Worm (Caenorhabditis elegans) whole organism, late embryonic: ENCODE results near the gene T22F3.8.
A peak's percentile ranks its signal among the peaks of the same experiment; 100 is the strongest.

ENCODE experiments used
- C38D4.7 ChIP-seq: fragments of 200-800 bp; sonication (Bioruptor generic); optimal IDR thresholded peaks from 2 replicates; lab custom pipeline; 2018; ENCODE audit warnings: mild to moderate bottlenecking, missing genetic modification characterization, moderate library complexity, missing compliant biosample characterization
- T23F11.4 ChIP-seq: fragments of 200-800 bp; sonication (Bioruptor generic); optimal IDR thresholded peaks from 2 replicates; lab custom pipeline; 2018; ENCODE audit warnings: mild to moderate bottlenecking, missing genetic modification characterization, missing compliant biosample characterization
- ahr-1 ChIP-seq: sonication (generic microtip); optimal IDR thresholded peaks from 2 replicates; lab custom pipeline; 2016; ENCODE audit warnings: missing genetic modification characterization, missing compliant biosample characterization
- ama-1 ChIP-seq: fragments of 150-350 bp; optimal IDR thresholded peaks from 2 replicates; lab custom pipeline; 2014
- ceh-2 ChIP-seq: sonication (generic microtip); optimal IDR thresholded peaks from 2 replicates; lab custom pipeline; 2016; ENCODE audit warnings: missing genotype, missing genetic modification characterization, missing compliant biosample characterization
- ceh-22 ChIP-seq: sonication (generic microtip); optimal IDR thresholded peaks from 2 replicates; lab custom pipeline; 2017; ENCODE audit warnings: missing biosample characterization, missing genetic modification characterization
- ceh-31 ChIP-seq: sonication (generic microtip); optimal IDR thresholded peaks from 2 replicates; lab custom pipeline; 2016; ENCODE audit warnings: missing genetic modification characterization, missing compliant biosample characterization
- che-1 ChIP-seq: sonication (generic microtip); optimal IDR thresholded peaks from 2 replicates; lab custom pipeline; 2016; ENCODE audit warnings: mild to moderate bottlenecking, missing genetic modification characterization, missing compliant biosample characterization
- dmd-4 ChIP-seq: sonication (generic microtip); optimal IDR thresholded peaks from 2 replicates; lab custom pipeline; 2016; ENCODE audit warnings: borderline replicate concordance, missing genetic modification characterization, missing compliant biosample characterization
- dve-1 ChIP-seq: sonication (generic microtip); optimal IDR thresholded peaks from 2 replicates; lab custom pipeline; 2017; ENCODE audit warnings: antibody characterized with exemption, mild to moderate bottlenecking, missing genetic modification characterization, missing compliant biosample characterization
- elt-2 ChIP-seq: sonication (generic microtip); optimal IDR thresholded peaks from 2 replicates; lab custom pipeline; 2016; ENCODE audit warnings: missing genetic modification reagents, missing genetic modification characterization, missing compliant biosample characterization
- ets-4 ChIP-seq: sonication (generic microtip); optimal IDR thresholded peaks from 2 replicates; lab custom pipeline; 2016; ENCODE audit warnings: missing genetic modification characterization, missing compliant biosample characterization
- eyg-1 ChIP-seq: sonication (generic microtip); optimal IDR thresholded peaks from 2 replicates; lab custom pipeline; 2016; ENCODE audit warnings: missing genotype, missing genetic modification characterization, missing compliant biosample characterization
- fax-1 ChIP-seq: sonication (generic microtip); optimal IDR thresholded peaks from 2 replicates; lab custom pipeline; 2016; ENCODE audit warnings: missing genotype, missing genetic modification characterization, missing compliant biosample characterization
- hlh-8 ChIP-seq: sonication (generic microtip); optimal IDR thresholded peaks from 2 replicates; lab custom pipeline; 2016; ENCODE audit warnings: missing genotype, missing genetic modification characterization, missing compliant biosample characterization
- lim-6 ChIP-seq: sonication (generic microtip); optimal IDR thresholded peaks from 2 replicates; lab custom pipeline; 2016; ENCODE audit warnings: missing genetic modification characterization, missing compliant biosample characterization
- lin-11 ChIP-seq: fragments of 200-800 bp; sonication (Bioruptor generic); optimal IDR thresholded peaks from 2 replicates; lab custom pipeline; 2018; ENCODE audit warnings: mild to moderate bottlenecking, missing genetic modification characterization, missing compliant biosample characterization
- mec-3 ChIP-seq: sonication (generic microtip); optimal IDR thresholded peaks from 2 replicates; lab custom pipeline; 2016; ENCODE audit warnings: borderline replicate concordance, missing genetic modification characterization, missing compliant biosample characterization
- nfya-1 ChIP-seq: sonication (generic microtip); optimal IDR thresholded peaks from 2 replicates; lab custom pipeline; 2017; ENCODE audit warnings: missing genetic modification characterization, mild to moderate bottlenecking, missing compliant biosample characterization, antibody characterized with exemption, moderate library complexity
- nhr-11 ChIP-seq: fragments of 150-350 bp; optimal IDR thresholded peaks from 2 replicates; lab custom pipeline; 2014; ENCODE audit warnings: missing biosample characterization, missing genetic modification characterization
- odd-2 ChIP-seq: sonication (generic microtip); optimal IDR thresholded peaks from 2 replicates; lab custom pipeline; 2017; ENCODE audit warnings: antibody characterized with exemption, mild to moderate bottlenecking, missing genetic modification characterization, missing compliant biosample characterization
- pha-4 ChIP-seq: fragments of 150-350 bp; optimal IDR thresholded peaks from 2 replicates; lab custom pipeline; 2018; ENCODE audit warnings: missing biosample characterization, missing genetic modification reagents, missing genetic modification characterization
- ref-2 ChIP-seq: sonication (generic microtip); optimal IDR thresholded peaks from 2 replicates; lab custom pipeline; 2016; ENCODE audit warnings: missing genetic modification characterization, missing compliant biosample characterization
- sdc-2 ChIP-seq: sonication (generic microtip); optimal IDR thresholded peaks from 2 replicates; lab custom pipeline; 2016; ENCODE audit warnings: missing genotype, missing genetic modification characterization, missing compliant biosample characterization
- sox-4 ChIP-seq: sonication (generic microtip); optimal IDR thresholded peaks from 2 replicates; lab custom pipeline; 2017; ENCODE audit warnings: mild to moderate bottlenecking, missing genetic modification characterization, inconsistent platforms, missing compliant biosample characterization
- syd-9 ChIP-seq: sonication (generic microtip); optimal IDR thresholded peaks from 2 replicates; lab custom pipeline; 2016; ENCODE audit warnings: mild to moderate bottlenecking, missing genetic modification characterization, moderate library complexity, missing compliant biosample characterization
- tbx-2 ChIP-seq: sonication (generic microtip); optimal IDR thresholded peaks from 2 replicates; lab custom pipeline; 2016; ENCODE audit warnings: missing genetic modification characterization, missing compliant biosample characterization
- ttx-3 ChIP-seq: sonication (generic microtip); optimal IDR thresholded peaks from 2 replicates; lab custom pipeline; 2016; ENCODE audit warnings: missing genetic modification reagents, missing genetic modification characterization, missing compliant biosample characterization

T22F3.8 gene

DNA sequence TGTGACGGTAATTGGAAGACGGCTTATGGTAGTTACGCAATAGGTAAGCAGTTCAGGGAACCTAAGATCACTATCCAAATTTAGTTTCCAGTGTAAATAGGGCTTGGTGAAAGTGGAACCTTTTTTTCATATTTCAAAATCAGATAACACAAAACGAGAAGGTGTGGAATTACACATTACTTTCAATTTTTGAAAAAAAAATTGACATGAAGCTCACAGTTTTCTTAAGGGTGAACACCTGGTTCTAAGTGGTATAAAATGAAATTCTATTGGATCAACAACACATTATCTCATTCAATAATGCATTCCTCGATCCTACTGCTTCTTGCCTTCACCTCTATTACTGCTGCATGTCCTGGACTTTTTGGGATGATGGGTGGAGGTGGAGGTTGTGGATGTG, 49.2 kb downstream of the T22F3.8 start, which contains the start of gene grl-30:
Gene grl-30, plus strand, starts transcription at position 301 of the 400 bp plus-strand sequence.
- no peak for TF ChIP-seq C38D4.7 (GFP tag; lab: Kevin White, UChicago)
- no peak for TF ChIP-seq ahr-1
- TF ChIP-seq odd-2, result no peak
- no peak for TF ChIP-seq sox-4
- no peak for TF ChIP-seq T23F11.4 (GFP tag; lab: Kevin White, UChicago)
- no peak for TF ChIP-seq dmd-4 (tag; lab: Kevin White, UChicago)
- TF ChIP-seq tbx-2 (tag; lab: Kevin White, UChicago), result no peak
- no peak for TF ChIP-seq nfya-1 (tag; lab: Kevin White, UChicago)
- TF ChIP-seq ceh-2, result no peak
- TF ChIP-seq ceh-22 (tag; lab: Kevin White, UChicago), result no peak
- no peak for TF ChIP-seq ttx-3 (tag; lab: Kevin White, UChicago)
- TF ChIP-seq lin-11 (tag; lab: Kevin White, UChicago), result no peak
- TF ChIP-seq che-1 (tag; lab: Kevin White, UChicago), result no peak

DNA sequence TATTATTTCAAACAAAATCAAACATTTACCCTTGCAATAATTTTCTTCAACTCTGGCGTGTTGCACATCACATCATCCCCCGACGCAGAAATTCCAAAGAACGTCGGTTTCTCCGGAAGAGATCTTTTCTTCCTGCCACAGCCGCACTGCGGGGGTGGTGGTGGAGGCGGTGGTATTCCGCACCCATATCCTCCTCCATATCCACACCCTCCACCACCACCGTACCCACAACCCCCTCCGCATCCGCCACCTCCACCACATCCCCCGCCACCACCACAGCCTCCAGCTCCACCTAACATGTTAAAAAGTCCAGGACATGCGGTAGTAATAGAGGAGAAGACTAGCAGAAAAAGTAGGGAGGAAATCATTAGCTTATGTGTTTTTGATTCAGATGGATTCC, 50.4 kb downstream of the T22F3.8 start, which contains the start of gene grl-29:
Gene grl-29, minus strand, starts transcription at position 368 of the 400 bp plus-strand sequence.
- TF ChIP-seq ama-1 (lab: Kevin White, UChicago) (no peak), syd-9 (no peak), pha-4 (tag; lab: Kevin White, UChicago) (no peak), sox-4 (no peak), ceh-31 (no peak), ets-4 (tag; lab: Kevin White, UChicago) (no peak), eyg-1 (no peak), hlh-8 (no peak), nhr-11 (no peak), dve-1 (tag; lab: Kevin White, UChicago) (no peak)

DNA sequence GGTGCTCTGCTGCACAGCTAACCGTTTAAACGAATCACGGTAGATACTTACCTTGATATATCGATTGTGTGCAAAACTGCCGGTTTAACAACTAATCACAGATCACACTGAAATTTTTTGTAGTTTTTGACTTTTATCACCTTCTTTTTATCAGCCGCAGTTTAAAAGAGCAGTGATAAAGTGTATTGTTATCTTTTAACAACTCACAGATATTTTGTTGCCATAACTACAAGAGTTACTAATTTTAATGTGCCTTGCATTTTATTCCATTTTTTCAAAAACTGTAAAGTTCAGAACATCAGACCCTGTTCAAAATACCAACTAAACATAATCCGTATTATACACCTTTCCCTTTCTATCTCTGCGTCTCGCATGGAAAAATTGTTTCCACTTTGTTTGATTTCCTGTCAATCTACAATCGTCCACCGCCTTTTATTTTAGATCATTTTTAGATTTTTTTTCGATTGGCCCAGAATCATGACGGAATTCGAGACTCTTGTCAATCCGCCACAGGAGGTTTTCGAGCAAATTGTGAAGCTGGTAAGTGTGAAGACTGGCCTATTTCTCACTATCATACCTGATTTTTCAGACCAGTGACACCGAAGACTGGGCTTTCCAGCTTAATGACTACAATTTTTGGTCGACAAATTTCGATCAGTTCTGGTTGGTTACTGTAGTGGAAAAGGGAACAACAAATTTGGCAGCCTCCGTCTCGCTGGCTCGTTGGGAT, 52.3 kb downstream of the T22F3.8 start, which contains the start of gene T24A6.20:
Gene T24A6.20, plus strand, starts transcription at position 395 of the 730 bp plus-strand sequence.
- TF ChIP-seq elt-2 (tag; lab: Kevin White, UChicago) (peak; percentile 86), ref-2 (tag; lab: Kevin White, UChicago) (no peak), pha-4 (tag; lab: Kevin White, UChicago) (no peak), fax-1 (no peak), mec-3 (tag; lab: Kevin White, UChicago) (no peak), lim-6 (no peak), ets-4 (tag; lab: Kevin White, UChicago) (no peak), sdc-2 (no peak)
